Fruit fly (Drosophila melanogaster) whole organism, wandering third instar larva: ENCODE measurements around the gene yrt.

Experiments
- Abd-B ChIP-seq: fragments of >200 bp; optimal IDR thresholded peaks from 2 replicates; lab custom pipeline; 2017; ENCODE audit warnings: missing biosample characterization, missing genetic modification characterization
- Rel ChIP-seq, 2 experiments: fragments of 200-800 bp; sonication (Bioruptor generic) in 1 of 2; optimal IDR thresholded peaks; 2 replicates in 1 of 2; 3 replicates in 1 of 2; lab custom pipeline; 2016 to 2019; ENCODE audit warnings: mild to moderate bottlenecking in 2 of 2, missing biosample characterization in 2 of 2, missing genetic modification characterization in 2 of 2, moderate library complexity in 1 of 2
- jim ChIP-seq: fragments of 175-275, 200-325 bp; sonication (Bioruptor generic); optimal IDR thresholded peaks from 2 replicates; lab custom pipeline; 2016; ENCODE audit warnings: missing biosample characterization, mild to moderate bottlenecking, missing genetic modification characterization
- psq ChIP-seq: fragments of 200-800 bp; sonication (Bioruptor generic); optimal IDR thresholded peaks from 3 replicates; lab custom pipeline; 2017; ENCODE audit warnings: missing biosample characterization, mild to moderate bottlenecking, missing genetic modification characterization, moderate library complexity
- sage ChIP-seq: fragments of 200-800 bp; sonication (Bioruptor generic); optimal IDR thresholded peaks from 2 replicates; lab custom pipeline; 2016; ENCODE audit warnings: missing biosample characterization, mild to moderate bottlenecking, missing genetic modification characterization
- sv ChIP-seq: fragments of 200-800 bp; sonication (Bioruptor generic); optimal IDR thresholded peaks from 3 replicates; lab custom pipeline; 2016; ENCODE audit warnings: missing biosample characterization, missing genetic modification characterization
- usp ChIP-seq: fragments of >200 bp; optimal IDR thresholded peaks from 2 replicates; lab custom pipeline; 2017; ENCODE audit warnings: missing biosample characterization, missing genetic modification characterization

- TF ChIP-seq jim (GFP tag; lab: Kevin White, UChicago) (no peak), sv (no peak), Rel (GFP tag; optimal IDR thresholded peaks at IDR 0.05; lab: Kevin White, UChicago) (no peak), Rel (tag; optimal IDR thresholded peaks at IDR 0.05; lab: Kevin White, UChicago) (no peak), Abd-B (GFP tag; lab: Kevin White, UChicago) (no peak), sage (GFP tag; lab: Kevin White, UChicago) (no peak), usp (GFP tag; lab: Kevin White, UChicago) (no peak), psq (GFP tag; lab: Kevin White, UChicago) (no peak)
These were observed 6.9 kb upstream of the yrt start for dm6 chr3R:13441703-13442102.
